Worm (Caenorhabditis elegans): ENCODE measurements around the gene T04G9.4.

ce11 chrX:817984-818383 is 45.7 kb downstream of the T04G9.4 start:
- TF ChIP-seq W03F9.2 (tag; optimal IDR thresholded peaks at IDR 0.05) (no peak), him-1 (tag; optimal IDR thresholded peaks at IDR 0.05) (no peak), dao-5 (tag; optimal IDR thresholded peaks at IDR 0.05) (no peak)

All from whole organism, L4/young adult.